Fruit fly (Drosophila melanogaster) whole organism, wandering third instar larva: Measurements from ENCODE around the gene VhaAC39-1.

ENCODE experiments used
- Dfd ChIP-seq: fragments of >200 bp; optimal IDR thresholded peaks from 2 replicates; lab custom pipeline; 2017; ENCODE audit warnings: missing biosample characterization, missing genetic modification characterization
- Hr78 ChIP-seq: fragments of >200 bp; optimal IDR thresholded peaks from 2 replicates; lab custom pipeline; 2017; ENCODE audit warnings: missing biosample characterization, missing genetic modification characterization
- Jra ChIP-seq: sonication (Bioruptor generic); optimal IDR thresholded peaks from 2 replicates; lab custom pipeline; 2016; ENCODE audit warnings: missing biosample characterization, missing genetic modification characterization
- dl ChIP-seq, 2 experiments: fragments of 175-275, 200-275 bp in 1 of 2; fragments of 200-275 bp in 1 of 2; sonication (Bioruptor generic); optimal IDR thresholded peaks; lab custom pipeline; 2018; ENCODE audit warnings: mild to moderate bottlenecking in 2 of 2, missing biosample characterization in 2 of 2, missing genetic modification characterization in 2 of 2, moderate library complexity in 2 of 2; ENCODE audit not compliant: partially characterized antibody in 2 of 2, insufficient read depth in 1 of 2
- foxo ChIP-seq, 2 experiments: fragments of 200-800 bp; sonication (Bioruptor generic); optimal IDR thresholded peaks; 2 replicates in 1 of 2; 3 replicates in 1 of 2; lab custom pipeline; 2016 to 2017; ENCODE audit warnings: missing biosample characterization in 2 of 2, missing genetic modification characterization in 2 of 2
- lola ChIP-seq: fragments of >200 bp; optimal IDR thresholded peaks from 2 replicates; lab custom pipeline; 2017; ENCODE audit warnings: missing biosample characterization, missing genetic modification characterization
- pan ChIP-seq: fragments of >200 bp; optimal IDR thresholded peaks from 2 replicates; lab custom pipeline; 2017
- psq ChIP-seq: fragments of 200-800 bp; sonication (Bioruptor generic); optimal IDR thresholded peaks from 3 replicates; lab custom pipeline; 2017; ENCODE audit warnings: missing biosample characterization, mild to moderate bottlenecking, missing genetic modification characterization, moderate library complexity
- usp ChIP-seq: fragments of >200 bp; optimal IDR thresholded peaks from 2 replicates; lab custom pipeline; 2017; ENCODE audit warnings: missing biosample characterization, missing genetic modification characterization

DNA sequence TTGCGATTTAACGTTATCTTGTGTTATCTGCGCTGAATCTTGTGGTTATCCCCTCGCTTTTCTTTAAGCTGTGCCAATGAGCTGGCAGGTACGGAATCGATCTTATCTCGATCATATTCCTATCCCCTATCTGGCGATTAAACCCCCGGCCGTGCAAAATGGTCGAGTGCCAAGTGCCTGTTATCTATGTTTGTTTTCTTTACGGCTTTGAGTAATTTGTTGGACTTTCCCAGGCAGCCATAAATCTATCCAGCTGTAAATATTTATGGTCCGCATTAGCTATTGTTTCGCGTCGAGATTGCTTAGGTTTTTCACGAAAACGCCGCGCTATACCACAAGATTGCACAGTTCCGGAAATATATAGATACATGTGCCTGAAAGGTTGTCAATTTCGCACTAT, 11.5 kb upstream of the VhaAC39-1 start:
- TF ChIP-seq pan (no peak), lola (GFP tag; lab: Kevin White, UChicago) (no peak), usp (GFP tag; lab: Kevin White, UChicago) (no peak), Hr78 (GFP tag; lab: Kevin White, UChicago) (no peak), psq (GFP tag; lab: Kevin White, UChicago) (no peak), foxo (GFP tag; optimal IDR thresholded peaks at IDR 0.05; lab: Kevin White, UChicago) (no peak), Dfd (GFP tag; lab: Kevin White, UChicago) (no peak), dl (GFP tag; optimal IDR thresholded peaks at IDR 0.05; lab: Kevin White, UChicago; ENCODE audit: insufficient read depth in 1 of 2, partially characterized antibody in 2 of 2) (no peak), Jra (GFP tag; lab: Kevin White, UChicago) (no peak)
